Worm (Caenorhabditis elegans) whole organism, L4 larva: ENCODE measurements around the gene Y57G11C.51.

Source experiments
- D1046.2 ChIP-seq: fragments of 200-800 bp; sonication (Bioruptor generic); IDR thresholded peaks from 2 replicates; pipeline ENCODE4 v1.3.6; 2022; ENCODE audit warnings: missing genetic modification characterization, missing compliant biosample characterization
- Y75B8A.6 ChIP-seq: fragments of 200-800 bp; sonication (Bioruptor generic); IDR thresholded peaks from 2 replicates; pipeline ENCODE4 v1.3.6; 2022; ENCODE audit warnings: missing genetic modification reagents, missing genetic modification characterization, missing compliant biosample characterization
- ZK337.2 ChIP-seq: fragments of 200-800 bp; sonication (Bioruptor generic); IDR thresholded peaks from 2 replicates; pipeline ENCODE4 v1.3.6; 2022; ENCODE audit warnings: missing genetic modification reagents, missing genetic modification characterization, missing compliant biosample characterization
- ZK546.5 ChIP-seq, 2 experiments: sonication (generic microtip); optimal IDR thresholded peaks; 2 replicates each; lab custom pipeline; 2017; ENCODE audit warnings: missing biosample characterization in 2 of 2, missing genetic modification characterization in 2 of 2
- aha-1 ChIP-seq: fragments of 150-350 bp; peaks from one replicate; lab custom pipeline; 2014; ENCODE audit warnings: missing biosample characterization, missing genetic modification characterization
- ama-1 ChIP-seq: fragments of 150-350 bp; optimal IDR thresholded peaks from 2 replicates; lab custom pipeline; 2014; ENCODE audit warnings: inconsistent platforms, mixed read lengths
- arid-1 ChIP-seq: fragments of 200-800 bp; sonication (Bioruptor generic); conservative IDR thresholded peaks from 2 replicates; pipeline ENCODE4 v1.3.6; 2022; ENCODE audit warnings: missing genetic modification reagents, missing genetic modification characterization, missing compliant biosample characterization
- ceh-62 ChIP-seq: sonication (generic microtip); optimal IDR thresholded peaks from 2 replicates; lab custom pipeline; 2017; ENCODE audit warnings: missing biosample characterization, missing genetic modification characterization
- ceh-82 ChIP-seq: sonication (generic microtip); optimal IDR thresholded peaks from 2 replicates; lab custom pipeline; 2017; ENCODE audit warnings: missing biosample characterization, missing genetic modification characterization
- cey-2 ChIP-seq: sonication (generic microtip); optimal IDR thresholded peaks from 3 replicates; lab custom pipeline; 2017; ENCODE audit warnings: missing genetic modification characterization, mild to moderate bottlenecking, missing compliant biosample characterization, antibody characterized with exemption, borderline replicate concordance; ENCODE audit not compliant: insufficient read depth
- daf-16 ChIP-seq, 3 experiments: sonication (generic microtip); optimal IDR thresholded peaks; 2 replicates each; lab custom pipeline; 2016 to 2017; ENCODE audit warnings: missing genetic modification characterization in 3 of 3, missing genetic modification reagents in 3 of 3, mild to moderate bottlenecking in 2 of 3, missing compliant biosample characterization in 2 of 3, missing biosample characterization in 1 of 3, moderate library complexity in 1 of 3
- daf-19 ChIP-seq: fragments of 200-800 bp; sonication (Bioruptor generic); conservative IDR thresholded peaks from 2 replicates; pipeline ENCODE4 v1.3.6; 2022; ENCODE audit warnings: missing genetic modification characterization, missing compliant biosample characterization
- daf-8 ChIP-seq: fragments of 200-800 bp; sonication (Bioruptor generic); IDR thresholded peaks from 2 replicates; pipeline ENCODE4 v1.3.6; 2022; ENCODE audit warnings: missing genetic modification characterization, missing compliant biosample characterization
- dmd-6 ChIP-seq: fragments of 200-800 bp; sonication (Bioruptor generic); IDR thresholded peaks from 2 replicates; pipeline ENCODE4 v1.3.6; 2022; ENCODE audit warnings: missing genetic modification reagents, missing genetic modification characterization, missing compliant biosample characterization
- dve-1 ChIP-seq: sonication (generic microtip); optimal IDR thresholded peaks from 2 replicates; lab custom pipeline; 2017; ENCODE audit warnings: antibody characterized with exemption, mild to moderate bottlenecking, missing genetic modification characterization, missing compliant biosample characterization; ENCODE audit not compliant: insufficient read depth
- egl-43 ChIP-seq: fragments of 200-800 bp; sonication (Bioruptor generic); IDR thresholded peaks from 2 replicates; pipeline ENCODE4 v1.3.6; 2022; ENCODE audit warnings: missing genetic modification reagents, missing genetic modification characterization, missing compliant biosample characterization
- fkh-10 ChIP-seq: fragments of 150-350 bp; optimal IDR thresholded peaks from 2 replicates; lab custom pipeline; 2014; ENCODE audit warnings: missing biosample characterization, missing genetic modification reagents, missing genetic modification characterization
- hif-1 ChIP-seq, 2 experiments: sonication (generic microtip); optimal IDR thresholded peaks; 2 replicates each; lab custom pipeline; 2016 to 2017; ENCODE audit warnings: missing compliant biosample characterization in 2 of 2, missing genetic modification characterization in 2 of 2, missing genetic modification reagents in 2 of 2, missing genotype in 2 of 2, mild to moderate bottlenecking in 1 of 2
- jun-1 ChIP-seq: fragments of 150-350 bp; optimal IDR thresholded peaks from 2 replicates; lab custom pipeline; 2014; ENCODE audit warnings: missing biosample characterization, missing genetic modification reagents, missing genetic modification characterization
- lin-1 ChIP-seq: fragments of 200-800 bp; sonication (Bioruptor generic); IDR thresholded peaks from 2 replicates; pipeline ENCODE4 v1.3.6; 2022; ENCODE audit warnings: missing genetic modification reagents, missing genetic modification characterization, missing compliant biosample characterization
- lin-15B ChIP-seq: fragments of 150-350 bp; sonication (generic microtip); optimal IDR thresholded peaks from 3 replicates; lab custom pipeline; 2014; ENCODE audit warnings: missing biosample characterization, missing genetic modification characterization
- lin-38 ChIP-seq: fragments of 200-800 bp; sonication (Bioruptor generic); IDR thresholded peaks from 2 replicates; pipeline ENCODE4 v1.3.6; 2022; ENCODE audit warnings: missing genetic modification reagents, missing genetic modification characterization, missing compliant biosample characterization
- lin-39 ChIP-seq: fragments of 150-350 bp; optimal IDR thresholded peaks from 2 replicates; lab custom pipeline; 2014; ENCODE audit warnings: missing biosample characterization, missing genetic modification reagents, missing genetic modification characterization
- lir-3 ChIP-seq: sonication (generic microtip); optimal IDR thresholded peaks from 2 replicates; lab custom pipeline; 2016; ENCODE audit warnings: mild to moderate bottlenecking, missing genetic modification characterization, missing compliant biosample characterization
- madf-9 ChIP-seq: fragments of 200-800 bp; sonication (Bioruptor generic); conservative IDR thresholded peaks from 2 replicates; pipeline ENCODE4 v1.3.6; 2022; ENCODE audit warnings: missing genetic modification reagents, missing genetic modification characterization, missing compliant biosample characterization
- mep-1 ChIP-seq: fragments of 150-350 bp; sonication (generic microtip); optimal IDR thresholded peaks from 3 replicates; lab custom pipeline; 2014; ENCODE audit warnings: missing biosample characterization, missing genetic modification characterization
- mxl-2 ChIP-seq: fragments of 200-800 bp; sonication (Bioruptor generic); conservative IDR thresholded peaks from 2 replicates; pipeline ENCODE4 v1.3.6; 2022; ENCODE audit warnings: missing genetic modification reagents, missing genetic modification characterization, missing compliant biosample characterization
- mxl-3 ChIP-seq: fragments of 200-800 bp; sonication (Bioruptor generic); optimal IDR thresholded peaks from 2 replicates; lab custom pipeline; 2018; ENCODE audit warnings: mild to moderate bottlenecking, missing genetic modification characterization, missing compliant biosample characterization
- nhr-10 ChIP-seq: fragments of 150-350 bp; optimal IDR thresholded peaks from 2 replicates; lab custom pipeline; 2014; ENCODE audit warnings: missing biosample characterization, missing genetic modification characterization
- nhr-102 ChIP-seq: sonication (generic microtip); optimal IDR thresholded peaks from 2 replicates; lab custom pipeline; 2016; ENCODE audit warnings: mild to moderate bottlenecking, missing genetic modification characterization, moderate library complexity, missing compliant biosample characterization
- nhr-237 ChIP-seq: sonication (generic microtip); optimal IDR thresholded peaks from 2 replicates; lab custom pipeline; 2017; ENCODE audit warnings: missing biosample characterization, missing genetic modification characterization
- nhr-25 ChIP-seq: sonication (generic microtip); optimal IDR thresholded peaks from 2 replicates; lab custom pipeline; 2017; ENCODE audit warnings: missing genetic modification characterization, mild to moderate bottlenecking, missing compliant biosample characterization, antibody characterized with exemption, moderate library complexity, borderline replicate concordance; ENCODE audit not compliant: insufficient read depth
- nhr-41 ChIP-seq: fragments of 200-800 bp; sonication (Bioruptor generic); IDR thresholded peaks from 2 replicates; pipeline ENCODE4 v1.3.6; 2022; ENCODE audit warnings: missing genetic modification reagents, missing genetic modification characterization, missing compliant biosample characterization
- nhr-42 ChIP-seq: fragments of 200-800 bp; sonication (Bioruptor generic); IDR thresholded peaks from 2 replicates; pipeline ENCODE4 v1.3.6; 2022; ENCODE audit warnings: missing genetic modification characterization, missing compliant biosample characterization
- pha-4 ChIP-seq, 2 experiments: fragments of 150-350 bp in 1 of 2; fragments of 200-800 bp in 1 of 2; sonication (Bioruptor generic) in 1 of 2; IDR thresholded peaks in 1 of 2; optimal IDR thresholded peaks in 1 of 2; 2 replicates each; pipeline versions ENCODE4 v1.3.6 to Lab custom; 2014 to 2022; ENCODE audit warnings: missing genetic modification characterization in 2 of 2, missing genetic modification reagents in 2 of 2, missing biosample characterization in 1 of 2, missing compliant biosample characterization in 1 of 2
- snpc-1.2 ChIP-seq: fragments of 200-800 bp; sonication (Bioruptor generic); IDR thresholded peaks from 2 replicates; pipeline ENCODE4 v1.3.6; 2022; ENCODE audit warnings: missing genetic modification reagents, missing genetic modification characterization, missing compliant biosample characterization
- snpc-4 ChIP-seq: fragments of 150-350 bp; optimal IDR thresholded peaks from 2 replicates; lab custom pipeline; 2014; ENCODE audit warnings: missing biosample characterization, missing genetic modification characterization
- spr-3 ChIP-seq: fragments of 200-800 bp; sonication (Bioruptor generic); optimal IDR thresholded peaks from 2 replicates; lab custom pipeline; 2018; ENCODE audit warnings: mild to moderate bottlenecking, missing genetic modification characterization, missing compliant biosample characterization
- zfp-2 ChIP-seq: sonication (generic microtip); optimal IDR thresholded peaks from 2 replicates; lab custom pipeline; 2016; ENCODE audit warnings: mild to moderate bottlenecking, missing genetic modification characterization, missing compliant biosample characterization
- zfp-3 ChIP-seq: fragments of 200-800 bp; sonication (Bioruptor generic); conservative IDR thresholded peaks from 2 replicates; pipeline ENCODE4 v1.3.6; 2022; ENCODE audit warnings: missing genetic modification reagents, missing genetic modification characterization, missing compliant biosample characterization
- zip-11 ChIP-seq: fragments of 200-800 bp; sonication (Bioruptor generic); IDR thresholded peaks from 2 replicates; pipeline ENCODE4 v1.3.6; 2022; ENCODE audit warnings: missing genetic modification characterization, missing compliant biosample characterization
- ztf-7 ChIP-seq: fragments of 150-350 bp; optimal IDR thresholded peaks from 2 replicates; lab custom pipeline; 2014; ENCODE audit warnings: missing biosample characterization, missing genetic modification characterization

The Y57G11C.51 gene

DNA sequence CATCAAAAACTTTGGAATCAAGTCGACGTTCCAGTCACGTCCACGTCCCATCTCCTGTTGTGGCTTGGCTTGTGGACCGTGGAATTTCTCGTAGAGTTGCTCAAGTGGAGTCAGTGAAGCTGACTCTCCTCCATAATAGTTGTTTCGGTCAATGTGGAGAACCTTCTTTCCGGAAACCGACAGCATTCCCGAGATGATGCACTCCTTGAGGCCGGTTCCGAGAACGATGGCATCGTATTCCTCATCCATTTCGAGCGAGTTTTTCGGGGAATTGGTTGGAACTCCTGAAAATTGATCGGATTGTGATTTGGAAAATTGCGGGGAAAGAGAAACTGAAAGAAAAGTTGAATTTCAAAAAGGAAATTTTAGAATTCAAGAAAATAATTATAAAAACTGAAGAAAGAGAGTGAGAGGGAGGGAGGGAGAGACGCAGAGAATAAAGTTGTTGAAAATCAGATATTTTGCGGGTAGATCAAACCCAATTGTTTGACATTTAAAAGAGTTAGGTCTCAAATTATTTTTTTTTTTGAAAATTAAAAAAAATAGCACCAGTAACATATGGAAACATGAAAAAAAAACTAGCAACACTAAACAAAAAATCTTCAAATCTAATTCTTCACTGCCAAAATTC is 18.4 kb upstream of the Y57G11C.51 start, which contains the start of gene gdi-1 (continued):
- no peak for TF ChIP-seq nhr-10 (tag; lab: Kevin White, UChicago)
- no peak for TF ChIP-seq daf-8 (GFP tag; lab: Robert Waterston, UW)
- no peak for TF ChIP-seq ceh-82 (tag; lab: Kevin White, UChicago)
- peak; percentile 23 for TF ChIP-seq mep-1 (tag; lab: Kevin White, UChicago)
- no peak for TF ChIP-seq daf-16 (GFP tag; optimal IDR thresholded peaks at IDR 0.05; lab: Kevin White, UChicago)
- TF ChIP-seq daf-16 (tag; optimal IDR thresholded peaks at IDR 0.05; lab: Kevin White, UChicago) = peak; percentile 3
- no peak for TF ChIP-seq daf-19 (GFP tag; lab: Robert Waterston, UW)
- TF ChIP-seq arid-1 (GFP tag; lab: Robert Waterston, UW) = no peak
- TF ChIP-seq nhr-25 (tag; lab: Kevin White, UChicago) = no peak
- TF ChIP-seq zfp-3 (GFP tag; lab: Robert Waterston, UW) = no peak
- TF ChIP-seq nhr-42 (GFP tag; lab: Robert Waterston, UW) = no peak
- no peak for TF ChIP-seq mxl-2 (GFP tag; lab: Robert Waterston, UW)
- no peak for TF ChIP-seq jun-1 (tag; lab: Kevin White, UChicago)
- no peak for TF ChIP-seq ceh-62 (tag; lab: Kevin White, UChicago)
- TF ChIP-seq zip-11 (GFP tag; lab: Robert Waterston, UW) = no peak
- no peak for TF ChIP-seq lir-3
- TF ChIP-seq lin-38 = 0 out of 2 replicates have a peak, but pooled peaks have one; percentile 6
- TF ChIP-seq nhr-41 (GFP tag; lab: Robert Waterston, UW) = no peak
- TF ChIP-seq lin-15B = no peak

DNA sequence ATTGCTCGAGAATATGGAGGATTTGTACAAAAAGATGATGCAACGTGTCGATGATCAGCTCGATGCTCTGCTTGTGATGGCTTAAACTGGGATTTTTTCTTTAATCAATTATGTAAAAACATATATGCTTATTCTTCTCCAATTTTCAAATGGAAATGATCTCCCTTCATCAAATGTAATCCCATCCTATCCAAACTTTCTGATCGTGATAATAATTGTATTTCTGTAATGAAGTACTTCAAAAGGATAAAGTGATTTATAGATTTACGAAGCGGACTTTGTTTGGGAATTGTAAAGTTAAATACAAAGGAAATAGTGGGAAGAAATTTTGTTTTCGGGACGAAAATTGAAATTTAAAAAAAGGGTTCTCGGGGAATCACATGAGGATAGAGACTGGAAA is 16.2 kb upstream of the Y57G11C.51 start:
- TF ChIP-seq mxl-2 (GFP tag; lab: Robert Waterston, UW) (no peak), ZK546.5 (tag; optimal IDR thresholded peaks at IDR 0.05; lab: Kevin White, UChicago) (no peak), nhr-102 (tag; lab: Kevin White, UChicago) (peak; percentile 7), dmd-6 (GFP tag; lab: Robert Waterston, UW) (no peak), ama-1 (peak; percentile 31), mep-1 (tag; lab: Kevin White, UChicago) (peak; percentile 63), nhr-41 (GFP tag; lab: Robert Waterston, UW) (no peak), aha-1 (tag; lab: Kevin White, UChicago) (no peak), lin-38 (0 out of 2 replicates have a peak, but pooled peaks have one; percentile 17), daf-16 (GFP tag; optimal IDR thresholded peaks at IDR 0.05; lab: Kevin White, UChicago) (no peak), daf-16 (tag; optimal IDR thresholded peaks at IDR 0.05; lab: Kevin White, UChicago) (peak; percentile 39), nhr-25 (tag; lab: Kevin White, UChicago) (no peak), spr-3 (GFP tag; lab: Kevin White, UChicago) (no peak), egl-43 (GFP tag; lab: Robert Waterston, UW) (no peak), snpc-4 (no peak), zfp-2 (tag; lab: Kevin White, UChicago) (no peak), mxl-3 (no peak), nhr-10 (tag; lab: Kevin White, UChicago) (no peak), hif-1 (tag; optimal IDR thresholded peaks at IDR 0.05; lab: Kevin White, UChicago) (no peak), dve-1 (tag; lab: Kevin White, UChicago) (peak; percentile 9), nhr-237 (no peak), snpc-1.2 (GFP tag; lab: Robert Waterston, UW) (peak; percentile 72), D1046.2 (GFP tag; lab: Robert Waterston, UW) (no peak), lin-39 (tag; lab: Kevin White, UChicago) (no peak), ztf-7 (no peak), madf-9 (GFP tag; lab: Robert Waterston, UW) (no peak), fkh-10 (no peak), lin-1 (GFP tag; lab: Robert Waterston, UW) (no peak), ZK337.2 (no peak), cey-2 (tag; lab: Kevin White, UChicago) (no peak), Y75B8A.6 (GFP tag; lab: Robert Waterston, UW) (no peak), pha-4 (GFP tag; IDR thresholded peaks at IDR 0.05; lab: Robert Waterston, UW) (peak; percentile 41; the same call in 1 of the 2 replicates), pha-4 (tag; optimal IDR thresholded peaks at IDR 0.05; lab: Kevin White, UChicago) (no peak), ceh-82 (tag; lab: Kevin White, UChicago) (no peak)
